Worm (Caenorhabditis elegans) whole organism, late embryonic: ENCODE data around the gene set-21.

ENCODE experiments used
- K02D7.2 ChIP-seq: sonication (generic microtip); optimal IDR thresholded peaks from 2 replicates; lab custom pipeline; 2017; ENCODE audit warnings: mild to moderate bottlenecking, missing genetic modification characterization, missing compliant biosample characterization
- ceh-14 ChIP-seq: sonication (generic microtip); optimal IDR thresholded peaks from 2 replicates; lab custom pipeline; 2016; ENCODE audit warnings: missing genotype, missing genetic modification characterization, missing compliant biosample characterization
- ceh-6 ChIP-seq: fragments of 200-800 bp; sonication (Bioruptor generic); optimal IDR thresholded peaks from 2 replicates; lab custom pipeline; 2018; ENCODE audit warnings: mild to moderate bottlenecking, missing genetic modification characterization, missing compliant biosample characterization
- che-1 ChIP-seq: sonication (generic microtip); optimal IDR thresholded peaks from 2 replicates; lab custom pipeline; 2016; ENCODE audit warnings: mild to moderate bottlenecking, missing genetic modification characterization, missing compliant biosample characterization
- dve-1 ChIP-seq: sonication (generic microtip); optimal IDR thresholded peaks from 2 replicates; lab custom pipeline; 2017; ENCODE audit warnings: antibody characterized with exemption, mild to moderate bottlenecking, missing genetic modification characterization, missing compliant biosample characterization
- fkh-10 ChIP-seq: fragments of 150-350 bp; optimal IDR thresholded peaks from 2 replicates; lab custom pipeline; 2014; ENCODE audit warnings: missing biosample characterization, missing genetic modification reagents, missing genetic modification characterization
- hlh-13 ChIP-seq: fragments of 200-800 bp; sonication (Bioruptor generic); optimal IDR thresholded peaks from 2 replicates; lab custom pipeline; 2018; ENCODE audit warnings: mild to moderate bottlenecking, missing genetic modification characterization, missing compliant biosample characterization
- hlh-30 ChIP-seq: sonication (generic microtip); optimal IDR thresholded peaks from 2 replicates; lab custom pipeline; 2017; ENCODE audit warnings: antibody characterized with exemption, missing genetic modification characterization, missing compliant biosample characterization; ENCODE audit not compliant: insufficient read depth
- nfya-1 ChIP-seq: sonication (generic microtip); optimal IDR thresholded peaks from 2 replicates; lab custom pipeline; 2017; ENCODE audit warnings: missing genetic modification characterization, mild to moderate bottlenecking, missing compliant biosample characterization, antibody characterized with exemption, moderate library complexity
- pha-4 ChIP-seq: fragments of 150-350 bp; optimal IDR thresholded peaks from 2 replicates; lab custom pipeline; 2018; ENCODE audit warnings: missing biosample characterization, missing genetic modification reagents, missing genetic modification characterization
- pqm-1 ChIP-seq: sonication (generic microtip); optimal IDR thresholded peaks from 2 replicates; lab custom pipeline; 2016; ENCODE audit warnings: missing genetic modification characterization, missing compliant biosample characterization

ce11 chrIV:4396052-4396821 lies 5.6 kb downstream of the set-21 start:
- TF ChIP-seq K02D7.2 (tag; lab: Kevin White, UChicago) = no peak
- TF ChIP-seq nfya-1 = no peak
- TF ChIP-seq ceh-6 = no peak
- TF ChIP-seq hlh-30 (tag; lab: Kevin White, UChicago) = no peak
- no peak for TF ChIP-seq pqm-1 (tag; lab: Kevin White, UChicago)
- TF ChIP-seq hlh-13 (GFP tag; lab: Kevin White, UChicago) = no peak
- TF ChIP-seq che-1 = no peak
- TF ChIP-seq ceh-14 (tag; lab: Kevin White, UChicago) = no peak
- no peak for TF ChIP-seq pha-4 (tag; lab: Kevin White, UChicago)
- TF ChIP-seq dve-1 = no peak
- no peak for TF ChIP-seq fkh-10
